Fruit fly (Drosophila melanogaster) whole organism, pupa: ENCODE measurements around the gene Nct.

Source experiments
- CG12605 ChIP-seq: fragments of 200-800 bp; sonication (Bioruptor generic); IDR thresholded peaks from 2 replicates; pipeline ENCODE4 v1.3.6; 2022; ENCODE audit warnings: missing biosample characterization, missing genetic modification characterization
- CG8159 ChIP-seq: fragments of 200-800 bp; sonication (Bioruptor generic); optimal IDR thresholded peaks from 3 replicates; lab custom pipeline; 2018; ENCODE audit warnings: missing biosample characterization, mild to moderate bottlenecking, missing genetic modification characterization, moderate library complexity

DNA sequence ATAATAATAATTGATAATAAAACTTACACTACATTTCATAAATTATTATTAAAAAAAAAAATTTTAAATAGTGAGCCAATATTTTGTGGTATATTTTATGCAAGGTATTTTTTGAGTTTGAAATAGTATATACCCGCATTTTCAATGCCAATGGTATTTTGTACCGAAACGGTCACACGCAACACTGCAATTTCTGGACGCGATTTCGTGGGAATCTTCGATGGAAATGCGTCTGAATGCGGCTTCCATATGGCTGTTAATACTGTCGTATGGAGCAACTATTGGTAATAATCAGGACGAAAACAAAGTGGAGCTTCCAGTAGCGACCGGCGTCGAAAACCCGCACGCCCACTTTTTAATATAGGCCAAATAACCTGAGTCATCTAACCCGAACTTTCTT lies at the start of gene Nct:
- TF ChIP-seq CG12605 (GFP tag; lab: Robert Waterston, UW) (no peak), CG8159 (no peak)
